Fruit fly (Drosophila melanogaster) S2 (cell line): ENCODE data around the gene dunk.

Source experiments
- CG8478 ChIP-seq: fragments of >200 bp; optimal IDR thresholded peaks from 2 replicates; lab custom pipeline; 2018
- CTCF ChIP-seq, 2 experiments: fragments of >200 bp; optimal IDR thresholded peaks; 2 replicates each; lab custom pipeline; 2018

- TF ChIP-seq CTCF (optimal IDR thresholded peaks at IDR 0.05; lab: Kevin White, UChicago): no peak
- no peak for TF ChIP-seq CG8478 (lab: Kevin White, UChicago)
Measured at dm6 chr2L:22105412-22105811, 46.0 kb upstream of the dunk start, which contains the start of gene CG15219.
